Worm (Caenorhabditis elegans) whole organism, L4 larva: Measurements from ENCODE around the gene T20F7.3.

Experiments used
- ceh-62 ChIP-seq: sonication (generic microtip); optimal IDR thresholded peaks from 2 replicates; lab custom pipeline; 2017; ENCODE audit warnings: missing biosample characterization, missing genetic modification characterization
- daf-19 ChIP-seq: fragments of 200-800 bp; sonication (Bioruptor generic); conservative IDR thresholded peaks from 2 replicates; pipeline ENCODE4 v1.3.6; 2022; ENCODE audit warnings: missing genetic modification characterization, missing compliant biosample characterization
- hif-1 ChIP-seq, 2 experiments: sonication (generic microtip); optimal IDR thresholded peaks; 2 replicates each; lab custom pipeline; 2016 to 2017; ENCODE audit warnings: missing compliant biosample characterization in 2 of 2, missing genetic modification characterization in 2 of 2, missing genetic modification reagents in 2 of 2, missing genotype in 2 of 2, mild to moderate bottlenecking in 1 of 2
- nhr-11 ChIP-seq: fragments of 150-350 bp; optimal IDR thresholded peaks from 2 replicates; lab custom pipeline; 2014; ENCODE audit warnings: missing biosample characterization, missing genetic modification characterization
- nhr-111 ChIP-seq: fragments of 200-800 bp; sonication (Bioruptor generic); optimal IDR thresholded peaks from 2 replicates; lab custom pipeline; 2018; ENCODE audit warnings: mild to moderate bottlenecking, missing genetic modification characterization, missing compliant biosample characterization
- nhr-6 ChIP-seq: fragments of 150-350 bp; optimal IDR thresholded peaks from 2 replicates; lab custom pipeline; 2014; ENCODE audit warnings: missing biosample characterization, missing genetic modification characterization
- nhr-76 ChIP-seq: fragments of 150-350 bp; optimal IDR thresholded peaks from 2 replicates; lab custom pipeline; 2014; ENCODE audit warnings: missing biosample characterization, missing genetic modification characterization
- skn-1 ChIP-seq: fragments of 150-350 bp; optimal IDR thresholded peaks from 2 replicates; lab custom pipeline; 2014; ENCODE audit warnings: missing biosample characterization, missing genetic modification characterization
- snpc-4 ChIP-seq: fragments of 150-350 bp; optimal IDR thresholded peaks from 2 replicates; lab custom pipeline; 2014; ENCODE audit warnings: missing biosample characterization, missing genetic modification characterization
- unc-39 ChIP-seq: sonication (generic microtip); optimal IDR thresholded peaks from 2 replicates; lab custom pipeline; 2017; ENCODE audit warnings: missing biosample characterization, missing genetic modification characterization
- zfp-3 ChIP-seq: fragments of 200-800 bp; sonication (Bioruptor generic); conservative IDR thresholded peaks from 2 replicates; pipeline ENCODE4 v1.3.6; 2022; ENCODE audit warnings: missing genetic modification reagents, missing genetic modification characterization, missing compliant biosample characterization

DNA sequence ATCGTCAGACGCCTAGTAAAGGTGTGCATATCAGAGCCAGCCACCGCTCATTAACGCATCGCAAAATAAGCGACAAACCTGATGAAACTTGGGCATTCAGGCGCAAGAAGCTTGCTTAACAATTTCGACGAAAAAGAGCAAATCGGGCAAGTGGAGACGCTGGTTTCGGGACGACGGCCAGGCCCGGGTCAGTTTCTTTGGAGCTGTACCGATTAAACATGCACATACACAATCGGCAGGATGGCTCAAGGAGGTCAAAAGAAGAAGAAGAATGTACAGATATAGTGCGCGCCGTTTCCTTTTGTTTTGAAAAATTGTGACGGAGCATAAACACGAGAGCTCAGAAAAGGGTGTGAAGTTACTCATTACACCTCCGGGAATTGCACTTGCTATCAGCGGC lies 33.7 kb upstream of the T20F7.3 start:
- no peak for TF ChIP-seq unc-39 (tag; lab: Kevin White, UChicago)
- TF ChIP-seq daf-19 (GFP tag; lab: Robert Waterston, UW): no peak
- TF ChIP-seq ceh-62 (tag; lab: Kevin White, UChicago): no peak
- no peak for TF ChIP-seq nhr-11
- no peak for TF ChIP-seq skn-1 (tag; lab: Kevin White, UChicago)
- no peak for TF ChIP-seq nhr-111 (GFP tag; lab: Kevin White, UChicago)
- no peak for TF ChIP-seq snpc-4 (tag; lab: Kevin White, UChicago)
- no peak for TF ChIP-seq nhr-6 (tag; lab: Kevin White, UChicago)
- TF ChIP-seq nhr-76 (tag; lab: Kevin White, UChicago): no peak
- TF ChIP-seq zfp-3 (GFP tag; lab: Robert Waterston, UW): no peak
- no peak for TF ChIP-seq hif-1 (tag; optimal IDR thresholded peaks at IDR 0.05; lab: Kevin White, UChicago)
